Worm (Caenorhabditis elegans): ENCODE results near the gene glb-10.

The glb-10 gene

DNA sequence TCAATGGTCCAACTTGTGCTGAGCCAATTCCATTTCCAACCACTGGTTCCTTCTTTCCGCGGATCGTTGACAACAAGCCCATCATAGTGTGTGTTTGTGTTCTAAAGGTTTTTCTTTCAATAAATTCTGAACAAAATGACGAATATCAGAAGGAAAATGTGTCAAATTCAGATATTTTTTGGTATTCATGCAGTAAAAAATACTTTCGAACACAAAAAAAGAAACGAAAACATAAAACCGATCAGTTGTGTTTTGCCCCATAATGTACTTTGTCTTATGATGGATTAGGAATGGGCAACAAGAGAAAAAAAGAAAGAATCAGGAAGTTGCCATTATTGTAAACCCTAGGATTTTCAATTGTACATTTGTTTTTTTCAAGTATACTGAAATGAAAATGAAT is at the start of gene glb-10:
Gene glb-10 (minus strand): TSS at position 101 of the 400 bp plus-strand sequence.
- TF ChIP-seq aha-1 (tag), result peak; percentile 80
- TF ChIP-seq ceh-20 (GFP tag; IDR thresholded peaks at IDR 0.05), result no peak
- no peak for TF ChIP-seq tra-1 (GFP tag; IDR thresholded peaks at IDR 0.05)

DNA sequence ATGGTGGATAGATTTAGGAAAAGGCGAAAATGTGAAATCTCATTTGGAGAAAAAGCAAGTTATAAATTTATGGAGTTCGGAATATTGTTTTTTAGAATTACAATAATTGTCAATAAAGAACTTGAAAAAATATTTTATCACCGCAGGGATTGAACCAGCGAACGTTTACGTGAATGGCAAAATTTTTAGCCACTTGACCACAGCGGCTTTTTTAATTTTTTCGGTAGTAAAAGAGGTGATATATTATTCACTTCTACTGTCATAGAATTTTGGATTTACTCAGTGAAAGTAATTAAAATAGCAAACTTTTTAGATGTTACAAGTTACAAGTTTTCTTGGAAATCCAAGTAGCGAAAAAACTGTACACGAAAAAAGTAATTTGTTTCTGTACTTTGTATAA is 49.1 kb upstream of the glb-10 start:
- TF ChIP-seq pha-4 (GFP tag; IDR thresholded peaks at IDR 0.05), result peak; percentile 73; the same call in 1 of the 2 replicates
- no peak for TF ChIP-seq pha-4 (tag; optimal IDR thresholded peaks at IDR 0.05)
- TF ChIP-seq snpc-1.2 (GFP tag; IDR thresholded peaks at IDR 0.05), result 0 out of 2 replicates have a peak, but pooled peaks have one; percentile 20
- TF ChIP-seq lin-38 (GFP tag; IDR thresholded peaks at IDR 0.05), result peak; percentile 60
- TF ChIP-seq mxl-3 (GFP tag; optimal IDR thresholded peaks at IDR 0.05), result no peak
- TF ChIP-seq lim-7 (GFP tag; IDR thresholded peaks at IDR 0.05), result peak; percentile 77
- peak; percentile 86 for TF ChIP-seq arid-1 (GFP tag; conservative IDR thresholded peaks at IDR 0.05)
- 0 out of 2 replicates have a peak, but pooled peaks have one; percentile 62 for TF ChIP-seq daf-19 (GFP tag; conservative IDR thresholded peaks at IDR 0.05)
- TF ChIP-seq pqm-1 (tag; optimal IDR thresholded peaks at IDR 0.05), result no peak
- TF ChIP-seq F44E2.7 (GFP tag; IDR thresholded peaks at IDR 0.05), result peak; percentile 51; the same call in 1 of the 2 replicates
- TF ChIP-seq aha-1 (tag), result no peak
- no peak for TF ChIP-seq saeg-2 (GFP tag; IDR thresholded peaks at IDR 0.05)
- no peak for TF ChIP-seq ZK546.5 (tag; optimal IDR thresholded peaks at IDR 0.05)
- no peak for TF ChIP-seq mdt-29 (GFP tag; IDR thresholded peaks at IDR 0.05)
- peak; percentile 57; the same call in 1 of the 2 replicates for TF ChIP-seq dmd-8 (GFP tag; IDR thresholded peaks at IDR 0.05)
- TF ChIP-seq madf-5 (GFP tag; IDR thresholded peaks at IDR 0.05), result peak in 1 of 2 experiments; percentile 78; a peak in 2 of 4 replicates
- TF ChIP-seq Y5F2A.4 (GFP tag; optimal IDR thresholded peaks at IDR 0.05), result peak; percentile 38
- peak; percentile 14 for TF ChIP-seq F49E8.2 (tag; optimal IDR thresholded peaks at IDR 0.05; ENCODE audit: borderline replicate concordance)

DNA sequence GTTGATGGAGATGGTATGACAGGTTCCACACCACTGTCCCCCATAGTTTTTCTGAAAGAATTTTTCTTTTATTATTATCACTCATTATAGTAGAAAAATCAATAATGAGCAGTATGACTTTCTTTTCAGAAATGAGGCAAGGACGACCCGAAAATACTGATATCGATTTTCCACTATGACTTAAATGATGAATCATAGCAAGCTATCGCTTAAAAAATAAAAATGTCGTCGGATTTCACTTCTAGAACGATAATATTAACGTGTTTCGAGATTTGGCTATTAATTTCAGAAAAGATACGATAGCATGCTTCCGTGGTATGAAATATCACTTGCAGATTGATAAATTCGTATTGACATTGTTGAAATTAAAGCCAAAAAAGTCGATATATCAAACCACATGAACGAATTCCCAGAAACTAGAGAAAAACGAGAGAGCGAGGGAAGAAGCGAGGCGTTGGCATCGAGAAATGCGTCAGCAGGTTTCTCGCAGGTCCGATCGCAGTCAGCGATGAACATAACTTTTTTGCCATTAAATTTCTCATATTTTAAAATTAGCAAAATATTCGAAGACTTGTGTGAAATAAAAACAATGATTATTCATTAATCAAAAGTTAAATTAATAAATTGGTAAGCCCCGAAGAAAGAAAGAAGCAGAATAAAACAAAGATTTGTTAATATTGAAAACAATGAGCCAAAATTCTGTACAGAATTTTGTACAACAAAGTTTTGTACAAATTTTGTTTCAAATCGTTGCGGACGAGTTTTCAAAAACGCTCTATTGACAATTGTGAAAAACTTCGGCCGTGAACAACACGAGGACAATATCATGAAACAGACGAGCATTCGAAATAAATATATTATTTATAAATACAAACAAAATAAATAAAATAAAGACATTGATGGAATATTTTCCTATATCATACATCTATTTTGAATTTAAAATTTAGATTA is 46.6 kb upstream of the glb-10 start, which contains the start of gene C32D5.11:
Gene C32D5.11 (minus strand): TSS at position 51 of the 951 bp plus-strand sequence.
- TF ChIP-seq Y5F2A.4 (GFP tag; optimal IDR thresholded peaks at IDR 0.05) (no peak), ces-1 (GFP tag; optimal IDR thresholded peaks at IDR 0.05) (no peak), ztf-7 (tag; optimal IDR thresholded peaks at IDR 0.05) (peak; percentile 57), mdl-1 (tag; optimal IDR thresholded peaks at IDR 0.05) (peak in 1 of 2 experiments; percentile 46), R02D3.7 (tag; optimal IDR thresholded peaks at IDR 0.05) (no peak), spr-1 (tag; optimal IDR thresholded peaks at IDR 0.05) (no peak), F44E2.7 (GFP tag; IDR thresholded peaks at IDR 0.05) (no peak), ceh-82 (tag; optimal IDR thresholded peaks at IDR 0.05) (no peak), D1046.2 (GFP tag; IDR thresholded peaks at IDR 0.05) (no peak), lin-1 (GFP tag; IDR thresholded peaks at IDR 0.05) (no peak), lin-13 (GFP tag; optimal IDR thresholded peaks at IDR 0.05) (peak; percentile 66), dve-1 (tag; optimal IDR thresholded peaks at IDR 0.05; ENCODE audit: insufficient read depth) (peak; percentile 61), nhr-102 (tag; optimal IDR thresholded peaks at IDR 0.05) (no peak), vab-7 (GFP tag; IDR thresholded peaks at IDR 0.05) (no peak), pha-4 (GFP tag; IDR thresholded peaks at IDR 0.05) (no peak), pha-4 (tag; optimal IDR thresholded peaks at IDR 0.05) (no peak), snpc-1.2 (GFP tag; IDR thresholded peaks at IDR 0.05) (no peak), hlh-11 (tag; optimal IDR thresholded peaks at IDR 0.05) (peak; percentile 75), lin-15B (tag; optimal IDR thresholded peaks at IDR 0.05) (no peak), set-16 (GFP tag; IDR thresholded peaks at IDR 0.05) (no peak), zfp-2 (tag; optimal IDR thresholded peaks at IDR 0.05) (no peak), ceh-32 (tag; optimal IDR thresholded peaks at IDR 0.05; ENCODE audit: poor library complexity) (no peak), F49E8.2 (tag; optimal IDR thresholded peaks at IDR 0.05; ENCODE audit: borderline replicate concordance) (no peak), jun-1 (tag; optimal IDR thresholded peaks at IDR 0.05) (no peak), nhr-41 (GFP tag; IDR thresholded peaks at IDR 0.05) (no peak), unc-62 (GFP tag; optimal IDR thresholded peaks at IDR 0.05 in 1 of 2) (no peak), unc-62 (tag; optimal IDR thresholded peaks at IDR 0.05) (no peak), snpc-4 (tag; optimal IDR thresholded peaks at IDR 0.05) (no peak), unc-130 (GFP tag; optimal IDR thresholded peaks at IDR 0.05) (peak; percentile 40), nhr-48 (tag; optimal IDR thresholded peaks at IDR 0.05) (peak; percentile 26), F10B5.3 (tag; optimal IDR thresholded peaks at IDR 0.05) (no peak), skn-1 (tag; optimal IDR thresholded peaks at IDR 0.05) (no peak)
